Worm (Caenorhabditis elegans) whole organism, early embryonic: ENCODE measurements around the gene C50H11.13.

Source experiments
- ama-1 ChIP-seq: fragments of 150-350 bp; optimal IDR thresholded peaks from 2 replicates; lab custom pipeline; 2014
- hmbx-1 ChIP-seq: sonication (generic microtip); optimal IDR thresholded peaks from 2 replicates; lab custom pipeline; 2016; ENCODE audit warnings: mild to moderate bottlenecking, missing genetic modification characterization, missing compliant biosample characterization
- hmg-4 ChIP-seq: fragments of 200-800 bp; sonication (Bioruptor generic); optimal IDR thresholded peaks from 2 replicates; lab custom pipeline; 2018; ENCODE audit warnings: mild to moderate bottlenecking, missing genetic modification characterization, missing compliant biosample characterization
- scrt-1 ChIP-seq: fragments of 200-800 bp; sonication (Bioruptor generic); IDR thresholded peaks from 2 replicates; pipeline ENCODE4 v1.3.6; 2022; ENCODE audit warnings: missing genetic modification characterization, missing compliant biosample characterization
- tbx-37 ChIP-seq: fragments of 200-800 bp; sonication (Bioruptor generic); conservative IDR thresholded peaks from 2 replicates; pipeline ENCODE4 v1.3.6; 2022; ENCODE audit warnings: missing genetic modification reagents, missing genetic modification characterization, missing compliant biosample characterization
- tra-4 ChIP-seq: sonication (generic microtip); optimal IDR thresholded peaks from 2 replicates; lab custom pipeline; 2017; ENCODE audit warnings: missing genetic modification characterization, missing compliant biosample characterization

- TF ChIP-seq hmbx-1 (tag; lab: Kevin White, UChicago), result no peak
- no peak for TF ChIP-seq tbx-37 (GFP tag; lab: Robert Waterston, UW)
- TF ChIP-seq scrt-1, result no peak
- TF ChIP-seq ama-1 (lab: Kevin White, UChicago), result no peak
- no peak for TF ChIP-seq tra-4 (tag; lab: Kevin White, UChicago)
- no peak for TF ChIP-seq hmg-4 (GFP tag; lab: Kevin White, UChicago)
Measured at ce11 chrV:3113751-3114150, 42.3 kb upstream of the C50H11.13 start, which contains the start of gene Y73C8C.8.
